Worm (Caenorhabditis elegans) whole organism, L2 larva: ENCODE results near the gene ZK643.6.
A peak's percentile ranks its signal among the peaks of the same experiment; 100 is the strongest.

Experiments
- C34F6.9 ChIP-seq: fragments of 150-350 bp; optimal IDR thresholded peaks from 2 replicates; lab custom pipeline; 2014; ENCODE audit warnings: missing biosample characterization, missing genetic modification characterization
- F13H6.1 ChIP-seq: sonication (generic microtip); optimal IDR thresholded peaks from 2 replicates; lab custom pipeline; 2016; ENCODE audit warnings: missing genetic modification characterization, missing compliant biosample characterization
- R02D3.7 ChIP-seq: fragments of 150-350 bp; optimal IDR thresholded peaks from 2 replicates; lab custom pipeline; 2014; ENCODE audit warnings: missing biosample characterization, missing genetic modification characterization
- Y55F3AM.14 ChIP-seq: fragments of 200-800 bp; sonication (Bioruptor generic); optimal IDR thresholded peaks from 2 replicates; lab custom pipeline; 2018; ENCODE audit warnings: mild to moderate bottlenecking, missing genetic modification characterization, missing compliant biosample characterization
- alr-1 ChIP-seq: fragments of 150-350 bp; optimal IDR thresholded peaks from 2 replicates; lab custom pipeline; 2014; ENCODE audit warnings: missing biosample characterization, missing genetic modification characterization
- ama-1 ChIP-seq: fragments of 150-350 bp; optimal IDR thresholded peaks from 2 replicates; lab custom pipeline; 2018; ENCODE audit warnings: inconsistent platforms
- blmp-1 ChIP-seq: sonication (generic microtip); optimal IDR thresholded peaks from 2 replicates; lab custom pipeline; 2017; ENCODE audit warnings: missing genetic modification characterization, mild to moderate bottlenecking, missing compliant biosample characterization, antibody characterized with exemption, moderate library complexity; ENCODE audit not compliant: insufficient read depth
- ceh-16 ChIP-seq: fragments of 150-350 bp; optimal IDR thresholded peaks from 2 replicates; lab custom pipeline; 2014; ENCODE audit warnings: missing biosample characterization, missing genetic modification characterization
- crh-2 ChIP-seq: sonication (generic microtip); optimal IDR thresholded peaks from 2 replicates; lab custom pipeline; 2017; ENCODE audit warnings: missing biosample characterization, missing genetic modification characterization
- dmd-4 ChIP-seq: sonication (generic microtip); optimal IDR thresholded peaks from 2 replicates; lab custom pipeline; 2017; ENCODE audit warnings: missing biosample characterization, missing genetic modification characterization
- egl-27 ChIP-seq: sonication (generic microtip); optimal IDR thresholded peaks from 3 replicates; lab custom pipeline; 2017; ENCODE audit warnings: missing biosample characterization, missing genetic modification reagents, missing genetic modification characterization
- elt-1 ChIP-seq: fragments of 150-350 bp; optimal IDR thresholded peaks from 2 replicates; lab custom pipeline; 2014; ENCODE audit warnings: missing biosample characterization, missing genetic modification characterization
- elt-3 ChIP-seq: sonication (generic microtip); optimal IDR thresholded peaks from 2 replicates; lab custom pipeline; 2017; ENCODE audit warnings: missing biosample characterization, missing genetic modification characterization
- fos-1 ChIP-seq: fragments of 150-350 bp; optimal IDR thresholded peaks from 2 replicates; lab custom pipeline; 2014; ENCODE audit warnings: missing biosample characterization, missing genetic modification characterization
- gmeb-1 ChIP-seq: fragments of 150-350 bp; optimal IDR thresholded peaks from 2 replicates; lab custom pipeline; 2014; ENCODE audit warnings: missing biosample characterization, missing genetic modification characterization
- lin-11 ChIP-seq: fragments of 150-350 bp; sonication (generic microtip); optimal IDR thresholded peaks from 2 replicates; lab custom pipeline; 2014; ENCODE audit warnings: missing biosample characterization, missing genetic modification characterization, inconsistent platforms, mixed read lengths
- lin-13 ChIP-seq: fragments of 150-350 bp; optimal IDR thresholded peaks from 2 replicates; lab custom pipeline; 2014; ENCODE audit warnings: missing biosample characterization, missing genetic modification reagents, missing genetic modification characterization
- lin-39 ChIP-seq: fragments of 150-350 bp; optimal IDR thresholded peaks from 2 replicates; lab custom pipeline; 2014; ENCODE audit warnings: missing biosample characterization, missing genetic modification reagents, missing genetic modification characterization
- mab-5 ChIP-seq: fragments of 150-350 bp; optimal IDR thresholded peaks from 2 replicates; lab custom pipeline; 2014; ENCODE audit warnings: missing biosample characterization, missing genetic modification characterization
- mbf-1 ChIP-seq: sonication (generic microtip); optimal IDR thresholded peaks from 2 replicates; lab custom pipeline; 2017; ENCODE audit warnings: missing biosample characterization, missing genetic modification characterization
- mdl-1 ChIP-seq, 2 experiments: fragments of 150-350 bp in 1 of 2; sonication (generic microtip) in 1 of 2; optimal IDR thresholded peaks; 2 replicates each; lab custom pipeline; 2017; ENCODE audit warnings: missing biosample characterization in 2 of 2, missing genetic modification characterization in 2 of 2
- nhr-10 ChIP-seq: sonication (generic microtip); optimal IDR thresholded peaks from 2 replicates; lab custom pipeline; 2017; ENCODE audit warnings: missing biosample characterization, missing genetic modification characterization
- nhr-11 ChIP-seq: fragments of 150-350 bp; optimal IDR thresholded peaks from 2 replicates; lab custom pipeline; 2014; ENCODE audit warnings: missing biosample characterization, missing genetic modification characterization
- nhr-12 ChIP-seq: fragments of 150-350 bp; optimal IDR thresholded peaks from 2 replicates; lab custom pipeline; 2014; ENCODE audit warnings: missing biosample characterization, missing genetic modification characterization
- nhr-129 ChIP-seq: fragments of 150-350 bp; optimal IDR thresholded peaks from 2 replicates; lab custom pipeline; 2014; ENCODE audit warnings: missing biosample characterization, missing genetic modification characterization
- nhr-21 ChIP-seq: fragments of 150-350 bp; optimal IDR thresholded peaks from 2 replicates; lab custom pipeline; 2014; ENCODE audit warnings: missing biosample characterization, missing genetic modification characterization
- nhr-237 ChIP-seq: fragments of 150-350 bp; optimal IDR thresholded peaks from 2 replicates; lab custom pipeline; 2014; ENCODE audit warnings: missing biosample characterization, missing genetic modification characterization
- nhr-25 ChIP-seq: fragments of 150-350 bp; sonication (generic microtip); optimal IDR thresholded peaks from 3 replicates; lab custom pipeline; 2014; ENCODE audit warnings: missing biosample characterization, missing genetic modification characterization
- nhr-6 ChIP-seq: fragments of 150-350 bp; optimal IDR thresholded peaks from 2 replicates; lab custom pipeline; 2014; ENCODE audit warnings: missing biosample characterization, missing genetic modification characterization
- nhr-77 ChIP-seq: fragments of 150-350 bp; optimal IDR thresholded peaks from 2 replicates; lab custom pipeline; 2014; ENCODE audit warnings: missing biosample characterization, missing genetic modification characterization
- peb-1 ChIP-seq: fragments of 150-350 bp; optimal IDR thresholded peaks from 2 replicates; lab custom pipeline; 2014; ENCODE audit warnings: missing biosample characterization, missing genetic modification characterization
- sem-4 ChIP-seq: fragments of 150-350 bp; optimal IDR thresholded peaks from 2 replicates; lab custom pipeline; 2014; ENCODE audit warnings: missing biosample characterization, missing genetic modification reagents, missing genetic modification characterization
- skn-1 ChIP-seq: sonication (generic microtip); optimal IDR thresholded peaks from 2 replicates; lab custom pipeline; 2017; ENCODE audit warnings: missing biosample characterization, missing genetic modification characterization
- sma-3 ChIP-seq: sonication (generic microtip); optimal IDR thresholded peaks from 2 replicates; lab custom pipeline; 2016; ENCODE audit warnings: missing genetic modification reagents, missing genetic modification characterization, missing compliant biosample characterization
- sma-9 ChIP-seq, 2 experiments: fragments of 150-350 bp in 1 of 2; sonication (generic microtip) in 1 of 2; optimal IDR thresholded peaks; 2 replicates each; lab custom pipeline; 2014 to 2016; ENCODE audit warnings: missing genetic modification characterization in 2 of 2, mild to moderate bottlenecking in 1 of 2, missing biosample characterization in 1 of 2, missing compliant biosample characterization in 1 of 2, missing genetic modification reagents in 1 of 2, moderate library complexity in 1 of 2
- snpc-4 ChIP-seq: fragments of 150-350 bp; optimal IDR thresholded peaks from 2 replicates; lab custom pipeline; 2014; ENCODE audit warnings: missing biosample characterization, missing genetic modification characterization
- unc-39 ChIP-seq: fragments of 150-350 bp; optimal IDR thresholded peaks from 2 replicates; lab custom pipeline; 2014; ENCODE audit warnings: missing biosample characterization, missing genetic modification characterization
- unc-55 ChIP-seq: fragments of 150-350 bp; sonication (generic microtip); optimal IDR thresholded peaks from 3 replicates; lab custom pipeline; 2014; ENCODE audit warnings: missing biosample characterization, missing genetic modification reagents, missing genetic modification characterization
- unc-62 ChIP-seq: fragments of 150-350 bp; optimal IDR thresholded peaks from 2 replicates; lab custom pipeline; 2014; ENCODE audit warnings: missing biosample characterization, missing genetic modification reagents, missing genetic modification characterization
- zag-1 ChIP-seq: fragments of 150-350 bp; optimal IDR thresholded peaks from 2 replicates; lab custom pipeline; 2014; ENCODE audit warnings: missing biosample characterization, missing genetic modification characterization
- ztf-1 ChIP-seq: fragments of 200-800 bp; sonication (Bioruptor generic); conservative IDR thresholded peaks from 2 replicates; pipeline ENCODE4 v1.3.6; 2022; ENCODE audit warnings: missing genetic modification characterization, missing compliant biosample characterization
- ztf-11 ChIP-seq: sonication (generic microtip); optimal IDR thresholded peaks from 2 replicates; lab custom pipeline; 2017; ENCODE audit warnings: missing biosample characterization, missing genetic modification characterization
- ztf-4 ChIP-seq: fragments of 150-350 bp; optimal IDR thresholded peaks from 2 replicates; lab custom pipeline; 2014; ENCODE audit warnings: missing biosample characterization, missing genetic modification characterization

ZK643.6 gene

DNA sequence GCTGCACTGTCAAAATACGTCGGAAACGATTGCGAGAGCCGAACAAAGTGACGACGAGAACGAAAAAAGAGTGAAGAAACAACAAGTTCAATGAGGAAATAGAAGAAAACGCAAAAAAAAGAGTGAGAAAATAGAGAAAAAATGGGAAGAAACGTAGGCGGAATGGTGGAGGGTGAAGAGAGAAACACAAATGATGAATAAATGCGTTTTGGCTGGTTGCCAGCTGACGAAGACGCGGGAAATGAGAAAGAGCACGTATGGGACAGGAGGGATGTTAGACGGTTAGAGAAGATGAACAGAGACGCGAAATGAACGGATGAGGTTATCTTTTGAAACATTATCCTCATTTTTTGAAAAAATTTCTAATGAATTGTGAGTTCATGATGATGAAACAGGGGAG is 24.4 kb upstream of the ZK643.6 start (continued):
- no peak for TF ChIP-seq elt-1 (tag; lab: Kevin White, UChicago)
- peak in 1 of 2 experiments; percentile 37 for TF ChIP-seq mdl-1 (tag; optimal IDR thresholded peaks at IDR 0.05; lab: Kevin White, UChicago)
- TF ChIP-seq nhr-6 = peak; percentile 63
- TF ChIP-seq R02D3.7 (tag; lab: Kevin White, UChicago) = no peak
- peak; percentile 59 for TF ChIP-seq egl-27
- no peak for TF ChIP-seq ztf-1

DNA sequence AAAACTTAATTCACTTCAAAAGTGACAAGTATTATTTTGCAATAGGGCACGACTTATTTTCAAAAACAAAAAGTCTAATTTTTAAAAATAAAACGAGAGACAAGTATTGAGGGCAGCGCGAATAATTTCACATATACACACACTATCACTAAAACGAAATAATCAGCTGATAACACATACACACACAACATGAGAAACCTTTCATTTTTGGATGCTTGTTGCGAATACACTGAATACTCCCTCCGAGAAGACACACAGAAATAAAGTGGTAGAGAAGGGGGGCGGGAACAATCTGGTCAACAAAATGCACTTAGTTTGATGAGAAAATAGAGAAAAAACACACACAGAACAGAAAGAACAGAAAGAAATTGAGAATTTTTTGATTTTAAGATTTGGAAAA is 23.8 kb upstream of the ZK643.6 start:
- TF ChIP-seq ama-1 (lab: Kevin White, UChicago) = peak; percentile 10
- TF ChIP-seq zag-1 (tag; lab: Kevin White, UChicago) = no peak
- TF ChIP-seq ztf-11 = no peak
- no peak for TF ChIP-seq ztf-1
- no peak for TF ChIP-seq ceh-16 (tag; lab: Kevin White, UChicago)
- TF ChIP-seq mbf-1 (tag; lab: Kevin White, UChicago) = no peak
- TF ChIP-seq R02D3.7 (tag; lab: Kevin White, UChicago) = no peak
- TF ChIP-seq fos-1 = peak; percentile 27
- TF ChIP-seq nhr-25 (tag; lab: Kevin White, UChicago) = no peak
- no peak for TF ChIP-seq nhr-77 (tag; lab: Kevin White, UChicago)
- TF ChIP-seq alr-1 (tag; lab: Kevin White, UChicago) = no peak
- TF ChIP-seq dmd-4 = no peak
- TF ChIP-seq skn-1 = no peak
- no peak for TF ChIP-seq gmeb-1 (tag; lab: Kevin White, UChicago)
- no peak for TF ChIP-seq sma-3 (GFP tag; lab: Kevin White, UChicago)
- no peak for TF ChIP-seq Y55F3AM.14
- TF ChIP-seq nhr-237 = no peak
- TF ChIP-seq, all 48 proteins: peak for 2

DNA sequence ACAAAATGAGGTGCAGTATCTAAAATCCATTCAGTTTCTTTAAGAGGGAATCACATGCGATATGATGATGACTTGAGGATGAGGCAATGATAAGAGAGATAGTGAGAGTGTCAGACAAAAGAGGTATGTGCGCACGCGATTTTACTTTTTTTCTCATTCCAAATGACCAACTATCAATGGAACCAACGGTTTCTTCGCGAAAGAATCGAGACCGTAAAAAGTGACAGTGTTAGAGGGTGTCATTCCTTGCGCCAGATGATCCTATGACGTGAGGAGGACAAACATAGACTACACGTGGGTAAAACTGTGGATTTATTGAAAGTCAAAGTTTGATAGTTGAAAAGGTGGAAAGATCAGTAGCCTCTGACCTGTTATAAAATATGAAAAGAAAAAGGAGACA is 23.2 kb upstream of the ZK643.6 start:
- TF ChIP-seq mab-5 (tag; lab: Kevin White, UChicago) (no peak), sem-4 (tag; lab: Kevin White, UChicago) (no peak), unc-39 (no peak), sma-3 (GFP tag; lab: Kevin White, UChicago) (no peak), zag-1 (tag; lab: Kevin White, UChicago) (no peak), dmd-4 (no peak), unc-62 (GFP tag; lab: Kevin White, UChicago) (no peak), alr-1 (tag; lab: Kevin White, UChicago) (no peak), skn-1 (no peak), elt-3 (tag; lab: Kevin White, UChicago) (no peak), sma-9 (GFP tag; optimal IDR thresholded peaks at IDR 0.05; lab: Kevin White, UChicago) (peak; percentile 70), sma-9 (tag; optimal IDR thresholded peaks at IDR 0.05; lab: Kevin White, UChicago) (no peak), snpc-4 (no peak), mdl-1 (tag; optimal IDR thresholded peaks at IDR 0.05; lab: Kevin White, UChicago) (peak in 1 of 2 experiments; percentile 39), nhr-6 (no peak), nhr-25 (tag; lab: Kevin White, UChicago) (peak; percentile 22), nhr-129 (tag; lab: Kevin White, UChicago) (peak; percentile 78), nhr-21 (tag; lab: Kevin White, UChicago) (peak; percentile 62), fos-1 (peak; percentile 28), R02D3.7 (tag; lab: Kevin White, UChicago) (no peak), ztf-4 (tag; lab: Kevin White, UChicago) (no peak), peb-1 (tag; lab: Kevin White, UChicago) (no peak), egl-27 (no peak), nhr-10 (tag; lab: Kevin White, UChicago) (no peak), lin-39 (tag; lab: Kevin White, UChicago) (no peak), elt-1 (tag; lab: Kevin White, UChicago) (no peak), lin-13 (GFP tag; lab: Kevin White, UChicago) (no peak), blmp-1 (tag; lab: Kevin White, UChicago) (peak; percentile 80), C34F6.9 (no peak), gmeb-1 (tag; lab: Kevin White, UChicago) (no peak), ztf-11 (no peak), lin-11 (tag; lab: Kevin White, UChicago) (no peak), Y55F3AM.14 (no peak)

DNA sequence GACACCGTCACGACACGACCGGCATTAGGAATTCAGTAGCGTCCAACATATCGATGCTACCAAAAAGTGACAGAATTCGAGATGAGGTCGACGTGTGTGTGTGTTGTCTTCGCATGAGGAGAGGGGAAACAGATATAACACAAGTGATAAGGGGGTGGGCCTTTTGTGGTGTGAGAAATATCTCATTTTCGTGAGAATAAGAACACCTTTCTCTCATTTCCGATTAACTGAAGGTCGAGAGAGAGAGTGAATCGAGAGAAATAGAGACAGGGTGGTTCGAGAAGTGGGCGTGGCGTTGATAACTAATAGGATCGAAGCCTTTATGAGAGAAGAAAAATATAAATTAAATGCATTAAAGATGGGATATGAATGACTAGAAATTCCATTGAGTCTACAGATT is 22.6 kb upstream of the ZK643.6 start:
- TF ChIP-seq nhr-25 (tag; lab: Kevin White, UChicago) (peak; percentile 41), sma-9 (GFP tag; optimal IDR thresholded peaks at IDR 0.05; lab: Kevin White, UChicago) (peak; percentile 37), sma-9 (tag; optimal IDR thresholded peaks at IDR 0.05; lab: Kevin White, UChicago) (no peak), sma-3 (GFP tag; lab: Kevin White, UChicago) (peak; percentile 34), blmp-1 (tag; lab: Kevin White, UChicago) (peak; percentile 41), unc-55 (GFP tag; lab: Kevin White, UChicago) (no peak), nhr-11 (tag; lab: Kevin White, UChicago) (no peak), crh-2 (tag; lab: Kevin White, UChicago) (no peak), unc-62 (GFP tag; lab: Kevin White, UChicago) (no peak), F13H6.1 (tag; lab: Kevin White, UChicago) (no peak), nhr-12 (tag; lab: Kevin White, UChicago) (no peak)
